Worm (Caenorhabditis elegans): ENCODE results near the gene srd-32.

DNA sequence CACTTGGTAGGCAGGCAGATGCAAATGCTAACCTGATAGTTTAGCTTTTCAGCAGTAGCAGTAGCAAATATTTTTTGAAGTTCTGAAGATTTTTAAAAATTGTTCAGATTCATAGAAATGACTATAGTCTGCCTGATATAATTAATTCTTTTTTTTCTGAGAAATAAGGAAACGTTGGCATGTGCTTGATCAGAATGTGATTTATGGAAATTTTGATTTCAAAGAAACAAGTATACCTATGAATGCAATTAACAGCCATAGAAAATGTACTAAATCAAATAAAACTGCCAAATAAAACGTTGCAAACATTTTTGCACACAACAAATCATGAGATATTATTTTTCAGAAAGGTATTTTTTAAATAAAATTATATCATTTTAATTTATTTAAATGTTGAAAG is 5.2 kb downstream of the srd-32 start:
- TF ChIP-seq ztf-23 (GFP tag; IDR thresholded peaks at IDR 0.05) (no peak), klf-2 (GFP tag; conservative IDR thresholded peaks at IDR 0.05) (no peak), flt-1 (GFP tag; IDR thresholded peaks at IDR 0.05) (no peak), cog-1 (tag; optimal IDR thresholded peaks at IDR 0.05) (no peak)
